Fruit fly (Drosophila melanogaster): ENCODE measurements around the gene gfzf.

dm6 chr3R:7139188-7140038 is 11.4 kb downstream of the gfzf start:
- no peak for TF ChIP-seq Pif1A (GFP tag; optimal IDR thresholded peaks at IDR 0.05)
- no peak for TF ChIP-seq CG4496 (GFP tag; IDR thresholded peaks at IDR 0.05)
- TF ChIP-seq CG15710 (tag; optimal IDR thresholded peaks at IDR 0.05) = no peak
- TF ChIP-seq CG9948 (tag; optimal IDR thresholded peaks at IDR 0.05) = no peak
